Worm (Caenorhabditis elegans): ENCODE results near the gene Y57G11C.1131.

Y57G11C.1131 gene

DNA sequence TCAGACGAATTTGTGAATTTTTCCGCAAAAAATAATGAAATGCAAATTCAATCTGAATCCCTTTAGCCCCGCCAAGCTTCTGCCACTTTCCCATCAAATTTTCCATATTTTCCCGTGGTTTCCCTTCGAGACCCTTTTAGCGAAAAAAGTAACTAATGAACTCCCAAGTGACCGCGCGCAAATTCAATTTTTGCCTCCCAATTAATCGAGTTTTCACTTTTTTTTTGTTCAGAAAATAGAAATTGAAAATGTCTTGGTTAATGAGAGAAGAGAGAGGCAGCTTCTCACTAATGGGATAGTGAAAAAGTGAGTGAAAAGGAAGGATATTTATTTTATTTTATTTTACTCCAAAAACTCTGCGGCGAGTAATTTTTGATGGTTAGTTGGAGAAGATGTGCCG, 27.3 kb downstream of the Y57G11C.1131 start:
- no peak for TF ChIP-seq cog-1 (tag; optimal IDR thresholded peaks at IDR 0.05)
- no peak for TF ChIP-seq T22C8.4 (GFP tag; IDR thresholded peaks at IDR 0.05)
- TF ChIP-seq ztf-23 (GFP tag; IDR thresholded peaks at IDR 0.05), result no peak

DNA sequence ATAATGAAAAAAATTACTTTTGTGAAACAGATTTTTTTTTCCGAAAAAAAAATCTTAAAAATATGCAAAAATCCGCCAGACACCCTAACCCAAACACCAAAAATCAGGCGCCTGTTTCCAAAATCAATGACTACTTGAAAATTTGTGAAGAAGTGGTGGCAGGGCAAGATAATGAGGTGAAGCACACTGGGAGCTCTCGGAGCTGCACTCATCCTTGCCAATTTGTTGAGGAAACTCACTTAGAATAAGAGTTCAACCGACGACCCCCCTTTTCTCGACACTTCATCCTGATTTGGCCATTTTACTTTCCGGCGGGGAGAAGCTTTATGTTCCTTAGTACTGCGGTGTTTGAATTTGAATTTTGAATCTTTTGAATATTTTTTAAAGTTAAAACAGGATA, 45.4 kb downstream of the Y57G11C.1131 start:
- TF ChIP-seq flt-1 (GFP tag; IDR thresholded peaks at IDR 0.05) (no peak), T22C8.4 (GFP tag; IDR thresholded peaks at IDR 0.05) (no peak), cog-1 (tag; optimal IDR thresholded peaks at IDR 0.05) (no peak), tab-1 (GFP tag; IDR thresholded peaks at IDR 0.05) (no peak), ref-1 (GFP tag; conservative IDR thresholded peaks at IDR 0.05) (no peak), klf-2 (GFP tag; conservative IDR thresholded peaks at IDR 0.05) (no peak), med-1 (GFP tag; optimal IDR thresholded peaks at IDR 0.05; ENCODE audit: insufficient read depth) (no peak), ztf-23 (GFP tag; IDR thresholded peaks at IDR 0.05) (no peak), ztf-29 (GFP tag; IDR thresholded peaks at IDR 0.05) (no peak)

DNA sequence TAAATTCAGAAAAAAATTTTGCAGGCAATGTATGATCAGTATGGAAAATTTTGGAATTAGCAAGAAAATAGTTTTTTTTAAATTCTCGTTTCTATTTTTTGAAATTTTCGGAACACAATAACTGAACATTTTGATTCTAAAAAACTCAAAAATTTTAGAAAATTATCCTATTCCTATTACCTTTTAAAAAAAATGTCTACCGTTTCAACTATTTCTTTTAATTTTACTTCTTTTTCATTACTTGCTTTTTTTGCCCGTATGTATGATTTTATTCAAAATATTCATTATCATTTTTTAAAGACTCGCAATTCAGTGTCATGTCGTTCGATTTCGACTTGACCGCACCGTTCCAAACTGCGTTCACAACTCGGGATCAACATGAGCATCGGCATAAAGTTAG, 48.5 kb downstream of the Y57G11C.1131 start, which contains the start of gene atln-2:
Gene atln-2, plus strand, starts transcription at position 301 of the 400 bp plus-strand sequence.
- no peak for TF ChIP-seq cog-1 (tag; optimal IDR thresholded peaks at IDR 0.05)
- TF ChIP-seq T22C8.4 (GFP tag; IDR thresholded peaks at IDR 0.05), result no peak
- TF ChIP-seq klf-2 (GFP tag; conservative IDR thresholded peaks at IDR 0.05), result no peak
- TF ChIP-seq ref-1 (GFP tag; conservative IDR thresholded peaks at IDR 0.05), result no peak
- no peak for TF ChIP-seq med-1 (GFP tag; optimal IDR thresholded peaks at IDR 0.05; ENCODE audit: insufficient read depth)
- no peak for TF ChIP-seq tab-1 (GFP tag; IDR thresholded peaks at IDR 0.05)
- TF ChIP-seq flt-1 (GFP tag; IDR thresholded peaks at IDR 0.05), result no peak
- no peak for TF ChIP-seq ztf-23 (GFP tag; IDR thresholded peaks at IDR 0.05)
- no peak for TF ChIP-seq ztf-29 (GFP tag; IDR thresholded peaks at IDR 0.05)
